Worm (Caenorhabditis elegans) whole organism, L2 larva: ENCODE measurements around the gene sri-72.

Source experiments
- C34F6.9 ChIP-seq: fragments of 150-350 bp; optimal IDR thresholded peaks from 2 replicates; lab custom pipeline; 2014; ENCODE audit warnings: missing biosample characterization, missing genetic modification characterization
- F13H6.1 ChIP-seq: sonication (generic microtip); optimal IDR thresholded peaks from 2 replicates; lab custom pipeline; 2016; ENCODE audit warnings: missing genetic modification characterization, missing compliant biosample characterization
- R02D3.7 ChIP-seq: fragments of 150-350 bp; optimal IDR thresholded peaks from 2 replicates; lab custom pipeline; 2014; ENCODE audit warnings: missing biosample characterization, missing genetic modification characterization
- ZK546.5 ChIP-seq: sonication (generic microtip); optimal IDR thresholded peaks from 2 replicates; lab custom pipeline; 2017; ENCODE audit warnings: missing biosample characterization, missing genetic modification characterization
- alr-1 ChIP-seq: fragments of 150-350 bp; optimal IDR thresholded peaks from 2 replicates; lab custom pipeline; 2014; ENCODE audit warnings: missing biosample characterization, missing genetic modification characterization
- aly-2 ChIP-seq: fragments of 150-350 bp; optimal IDR thresholded peaks from 2 replicates; lab custom pipeline; 2014; ENCODE audit warnings: missing biosample characterization, missing genetic modification characterization
- blmp-1 ChIP-seq: sonication (generic microtip); optimal IDR thresholded peaks from 2 replicates; lab custom pipeline; 2017; ENCODE audit warnings: missing genetic modification characterization, mild to moderate bottlenecking, missing compliant biosample characterization, antibody characterized with exemption, moderate library complexity; ENCODE audit not compliant: insufficient read depth
- ceh-16 ChIP-seq: fragments of 150-350 bp; optimal IDR thresholded peaks from 2 replicates; lab custom pipeline; 2014; ENCODE audit warnings: missing biosample characterization, missing genetic modification characterization
- crh-2 ChIP-seq: sonication (generic microtip); optimal IDR thresholded peaks from 2 replicates; lab custom pipeline; 2017; ENCODE audit warnings: missing biosample characterization, missing genetic modification characterization
- dmd-4 ChIP-seq: sonication (generic microtip); optimal IDR thresholded peaks from 2 replicates; lab custom pipeline; 2017; ENCODE audit warnings: missing biosample characterization, missing genetic modification characterization
- egl-27 ChIP-seq: sonication (generic microtip); optimal IDR thresholded peaks from 3 replicates; lab custom pipeline; 2017; ENCODE audit warnings: missing biosample characterization, missing genetic modification reagents, missing genetic modification characterization
- fos-1 ChIP-seq: fragments of 150-350 bp; optimal IDR thresholded peaks from 2 replicates; lab custom pipeline; 2014; ENCODE audit warnings: missing biosample characterization, missing genetic modification characterization
- gmeb-1 ChIP-seq: fragments of 150-350 bp; optimal IDR thresholded peaks from 2 replicates; lab custom pipeline; 2014; ENCODE audit warnings: missing biosample characterization, missing genetic modification characterization
- lin-13 ChIP-seq: fragments of 150-350 bp; optimal IDR thresholded peaks from 2 replicates; lab custom pipeline; 2014; ENCODE audit warnings: missing biosample characterization, missing genetic modification reagents, missing genetic modification characterization
- lin-39 ChIP-seq: fragments of 150-350 bp; optimal IDR thresholded peaks from 2 replicates; lab custom pipeline; 2014; ENCODE audit warnings: missing biosample characterization, missing genetic modification reagents, missing genetic modification characterization
- mab-5 ChIP-seq: fragments of 150-350 bp; optimal IDR thresholded peaks from 2 replicates; lab custom pipeline; 2014; ENCODE audit warnings: missing biosample characterization, missing genetic modification characterization
- mdl-1 ChIP-seq, 2 experiments: fragments of 150-350 bp in 1 of 2; sonication (generic microtip) in 1 of 2; optimal IDR thresholded peaks; 2 replicates each; lab custom pipeline; 2017; ENCODE audit warnings: missing biosample characterization in 2 of 2, missing genetic modification characterization in 2 of 2
- nhr-11 ChIP-seq: fragments of 150-350 bp; optimal IDR thresholded peaks from 2 replicates; lab custom pipeline; 2014; ENCODE audit warnings: missing biosample characterization, missing genetic modification characterization
- nhr-129 ChIP-seq: fragments of 150-350 bp; optimal IDR thresholded peaks from 2 replicates; lab custom pipeline; 2014; ENCODE audit warnings: missing biosample characterization, missing genetic modification characterization
- nhr-21 ChIP-seq: fragments of 150-350 bp; optimal IDR thresholded peaks from 2 replicates; lab custom pipeline; 2014; ENCODE audit warnings: missing biosample characterization, missing genetic modification characterization
- nhr-23 ChIP-seq: fragments of 150-350 bp; optimal IDR thresholded peaks from 2 replicates; lab custom pipeline; 2014; ENCODE audit warnings: missing biosample characterization, missing genetic modification reagents, missing genetic modification characterization
- nhr-237 ChIP-seq: fragments of 150-350 bp; optimal IDR thresholded peaks from 2 replicates; lab custom pipeline; 2014; ENCODE audit warnings: missing biosample characterization, missing genetic modification characterization
- nhr-6 ChIP-seq: fragments of 150-350 bp; optimal IDR thresholded peaks from 2 replicates; lab custom pipeline; 2014; ENCODE audit warnings: missing biosample characterization, missing genetic modification characterization
- peb-1 ChIP-seq: fragments of 150-350 bp; optimal IDR thresholded peaks from 2 replicates; lab custom pipeline; 2014; ENCODE audit warnings: missing biosample characterization, missing genetic modification characterization
- sma-3 ChIP-seq: sonication (generic microtip); optimal IDR thresholded peaks from 2 replicates; lab custom pipeline; 2016; ENCODE audit warnings: missing genetic modification reagents, missing genetic modification characterization, missing compliant biosample characterization
- snpc-4 ChIP-seq: fragments of 150-350 bp; optimal IDR thresholded peaks from 2 replicates; lab custom pipeline; 2014; ENCODE audit warnings: missing biosample characterization, missing genetic modification characterization
- unc-39 ChIP-seq: fragments of 150-350 bp; optimal IDR thresholded peaks from 2 replicates; lab custom pipeline; 2014; ENCODE audit warnings: missing biosample characterization, missing genetic modification characterization
- unc-55 ChIP-seq: fragments of 150-350 bp; sonication (generic microtip); optimal IDR thresholded peaks from 3 replicates; lab custom pipeline; 2014; ENCODE audit warnings: missing biosample characterization, missing genetic modification reagents, missing genetic modification characterization
- unc-62 ChIP-seq: fragments of 150-350 bp; optimal IDR thresholded peaks from 2 replicates; lab custom pipeline; 2014; ENCODE audit warnings: missing biosample characterization, missing genetic modification reagents, missing genetic modification characterization
- zag-1 ChIP-seq: fragments of 150-350 bp; optimal IDR thresholded peaks from 2 replicates; lab custom pipeline; 2014; ENCODE audit warnings: missing biosample characterization, missing genetic modification characterization
- ztf-1 ChIP-seq: fragments of 200-800 bp; sonication (Bioruptor generic); conservative IDR thresholded peaks from 2 replicates; pipeline ENCODE4 v1.3.6; 2022; ENCODE audit warnings: missing genetic modification characterization, missing compliant biosample characterization

Gene sri-72

DNA sequence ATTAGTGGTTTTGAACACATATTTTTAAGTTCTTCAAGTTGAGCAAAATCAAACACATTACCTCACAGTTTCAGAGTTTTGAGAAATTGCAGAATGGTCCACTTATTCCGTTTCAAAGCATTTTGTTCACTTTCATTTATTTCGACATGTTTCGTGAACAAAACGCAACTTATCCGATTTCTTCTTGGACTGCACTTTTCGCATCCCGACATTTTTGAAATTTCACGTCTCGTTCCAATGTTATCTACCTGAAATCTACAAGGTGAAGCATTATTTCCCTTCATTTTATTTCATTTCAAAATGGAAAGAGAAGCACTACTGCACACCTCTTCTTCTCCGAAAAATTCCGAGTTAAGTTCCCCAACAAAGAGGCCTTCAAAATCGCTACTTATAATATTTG, 22.2 kb upstream of the sri-72 start, which contains the start of gene ZK488.6:
ZK488.6 (plus strand) TSS at position 301 of the 400 bp plus-strand sequence.
- TF ChIP-seq gmeb-1 (tag; lab: Kevin White, UChicago) (no peak), peb-1 (no peak), alr-1 (tag; lab: Kevin White, UChicago) (no peak), nhr-129 (tag; lab: Kevin White, UChicago) (no peak), nhr-23 (tag; lab: Kevin White, UChicago) (no peak), nhr-11 (tag; lab: Kevin White, UChicago) (no peak), mab-5 (tag; lab: Kevin White, UChicago) (no peak), nhr-6 (tag; lab: Kevin White, UChicago) (no peak), egl-27 (tag; lab: Kevin White, UChicago) (no peak), zag-1 (no peak), unc-62 (GFP tag; lab: Kevin White, UChicago) (no peak), blmp-1 (tag; lab: Kevin White, UChicago) (no peak), C34F6.9 (no peak), snpc-4 (tag; lab: Kevin White, UChicago) (no peak), lin-13 (no peak), R02D3.7 (no peak)

DNA sequence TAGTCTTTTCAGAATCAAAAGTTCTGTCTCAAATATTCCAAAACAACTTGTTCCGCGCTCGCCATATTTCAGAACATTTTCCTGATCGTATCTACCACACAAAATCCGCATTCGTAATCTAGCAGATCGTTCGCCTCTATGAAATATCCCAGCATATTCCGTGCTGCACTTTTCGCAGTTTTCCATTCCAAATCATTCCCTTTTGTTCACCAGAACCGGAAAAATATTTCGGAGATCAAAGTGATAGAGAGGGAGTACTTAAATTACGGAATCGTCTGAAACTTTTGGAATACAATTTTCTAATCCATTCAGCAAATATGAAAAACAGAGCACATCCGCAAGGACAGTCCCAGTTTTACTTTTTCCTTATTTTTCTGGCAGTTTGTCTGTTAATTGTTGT, 19.8 kb upstream of the sri-72 start, which contains the start of gene K06H6.1:
K06H6.1 (plus strand) TSS at position 301 of the 400 bp plus-strand sequence.
- TF ChIP-seq peb-1 (no peak), unc-39 (tag; lab: Kevin White, UChicago) (no peak), fos-1 (tag; lab: Kevin White, UChicago) (no peak), nhr-11 (tag; lab: Kevin White, UChicago) (no peak), nhr-237 (tag; lab: Kevin White, UChicago) (no peak), ztf-1 (GFP tag; lab: Robert Waterston, UW) (no peak), zag-1 (no peak), gmeb-1 (tag; lab: Kevin White, UChicago) (no peak), lin-39 (tag; lab: Kevin White, UChicago) (no peak), mdl-1 (tag; optimal IDR thresholded peaks at IDR 0.05; lab: Kevin White, UChicago) (no peak)
- TF ChIP-seq, all 48 proteins: peak for 0

DNA sequence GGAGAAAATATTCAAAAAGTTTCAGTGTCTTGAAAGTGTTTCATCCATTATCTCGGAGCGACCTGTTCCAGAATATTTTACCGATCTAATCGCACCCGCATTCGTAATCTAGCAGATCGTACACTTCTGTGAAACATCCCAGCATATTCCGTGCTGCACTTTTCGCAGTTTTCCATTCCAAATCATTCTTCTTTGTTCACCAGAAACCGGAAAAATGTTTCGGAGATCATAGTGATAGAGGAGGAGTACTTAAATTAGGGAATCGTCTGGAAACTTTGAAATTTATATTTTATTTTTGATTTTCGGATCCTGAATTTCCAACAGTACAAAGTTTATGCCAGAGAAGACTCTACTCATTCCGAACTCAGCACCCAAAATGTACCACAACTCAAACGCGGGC, 17.5 kb upstream of the sri-72 start, which contains the start of gene K06H6.2:
K06H6.2 (plus strand) TSS at position 301 of the 400 bp plus-strand sequence.
- TF ChIP-seq R02D3.7 (no peak), sma-3 (GFP tag; lab: Kevin White, UChicago) (no peak), lin-39 (tag; lab: Kevin White, UChicago) (no peak), nhr-11 (tag; lab: Kevin White, UChicago) (no peak), crh-2 (tag; lab: Kevin White, UChicago) (no peak), ZK546.5 (tag; lab: Kevin White, UChicago) (no peak)

DNA sequence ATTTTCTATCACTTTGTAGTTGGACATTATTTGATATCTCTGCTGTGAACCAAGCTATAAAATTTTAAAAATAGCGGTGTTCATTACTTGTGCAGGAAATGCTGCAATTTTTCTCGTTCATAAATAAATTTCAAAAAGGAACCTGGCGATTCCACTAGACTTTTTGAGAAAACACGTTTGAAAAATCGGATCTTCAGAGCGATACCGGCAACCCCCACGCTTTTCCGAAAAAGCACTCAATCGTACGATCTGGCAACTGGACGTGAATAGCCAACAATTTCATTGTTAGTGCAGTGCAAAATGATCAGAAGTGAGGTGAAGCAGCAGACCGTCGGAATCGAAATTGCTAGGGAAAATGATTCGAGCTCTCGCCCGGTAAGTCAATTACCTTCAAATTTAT, 13.6 kb upstream of the sri-72 start, which contains the start of gene nstp-7:
nstp-7 (plus strand) TSS at position 301 of the 400 bp plus-strand sequence.
- TF ChIP-seq mdl-1 (tag; optimal IDR thresholded peaks at IDR 0.05; lab: Kevin White, UChicago): no peak

DNA sequence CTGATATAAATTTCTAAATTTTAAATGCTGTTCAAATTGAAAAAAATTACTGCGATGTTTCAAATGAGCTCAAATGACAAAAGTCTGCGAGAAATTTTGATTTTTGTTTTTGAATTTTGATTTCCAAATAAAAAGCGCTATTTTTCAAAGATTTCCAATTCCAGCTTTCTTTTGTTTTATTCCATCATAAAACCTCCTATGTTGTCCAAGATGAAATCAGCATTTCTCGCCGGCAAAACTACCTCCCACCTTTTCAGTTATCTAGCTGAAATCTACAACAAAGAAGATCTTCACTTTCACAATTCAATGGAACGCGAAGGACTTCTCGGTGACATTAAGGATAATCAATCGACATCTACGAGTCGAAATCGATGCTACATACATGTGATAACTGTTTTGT, 11.0 kb upstream of the sri-72 start, which contains the start of gene K06H6.4:
K06H6.4 (plus strand) TSS at position 301 of the 400 bp plus-strand sequence.
- TF ChIP-seq gmeb-1 (tag; lab: Kevin White, UChicago) (no peak), unc-39 (tag; lab: Kevin White, UChicago) (no peak), C34F6.9 (no peak), unc-55 (GFP tag; lab: Kevin White, UChicago) (no peak), nhr-21 (tag; lab: Kevin White, UChicago) (no peak), F13H6.1 (tag; lab: Kevin White, UChicago) (no peak)
- TF ChIP-seq, all 48 proteins: peak for 0

DNA sequence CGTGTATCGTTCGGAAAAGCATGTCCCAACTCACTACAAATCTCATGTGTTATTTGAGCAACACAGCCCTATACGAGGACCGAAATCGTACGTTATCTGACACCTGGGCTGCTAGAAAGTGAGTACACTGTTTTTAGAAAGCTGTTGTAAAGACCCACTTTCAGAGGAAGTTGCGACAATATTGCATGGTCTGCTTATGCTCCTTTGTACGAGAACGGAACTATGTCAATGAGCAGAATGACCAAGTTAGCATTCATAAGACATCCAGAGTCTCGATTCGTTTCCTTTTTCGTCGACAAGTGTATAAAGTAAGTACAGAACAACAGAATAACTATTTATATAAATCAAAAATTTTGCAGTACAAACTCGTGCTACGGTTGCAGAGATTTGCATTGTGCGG, 8.9 kb upstream of the sri-72 start:
- TF ChIP-seq zag-1: no peak
- no peak for TF ChIP-seq ZK546.5 (tag; lab: Kevin White, UChicago)
- no peak for TF ChIP-seq mab-5 (tag; lab: Kevin White, UChicago)
- TF ChIP-seq aly-2 (tag; lab: Kevin White, UChicago): no peak
- TF ChIP-seq peb-1: no peak
- TF ChIP-seq F13H6.1 (tag; lab: Kevin White, UChicago): no peak
- no peak for TF ChIP-seq ceh-16
- TF ChIP-seq dmd-4 (tag; lab: Kevin White, UChicago): no peak
